Fruit fly (Drosophila melanogaster) whole organism, pupa: Measurements from ENCODE around the gene ApepP.

Source experiments
- CG10348 ChIP-seq: fragments of 200-800 bp; sonication (Bioruptor generic); IDR thresholded peaks from 2 replicates; pipeline ENCODE4 v1.3.6; 2022; ENCODE audit warnings: missing biosample characterization, missing genetic modification characterization
- CG12605 ChIP-seq: fragments of 200-800 bp; sonication (Bioruptor generic); IDR thresholded peaks from 2 replicates; pipeline ENCODE4 v1.3.6; 2022; ENCODE audit warnings: missing biosample characterization, missing genetic modification characterization
- CG13204 ChIP-seq: fragments of 200-800 bp; sonication (Bioruptor generic); optimal IDR thresholded peaks from 2 replicates; lab custom pipeline; 2018; ENCODE audit warnings: missing biosample characterization, mild to moderate bottlenecking, missing genetic modification characterization, moderate library complexity
- CG14655 ChIP-seq: fragments of 200-800 bp; sonication (Bioruptor generic); optimal IDR thresholded peaks from 3 replicates; lab custom pipeline; 2017; ENCODE audit warnings: mild to moderate bottlenecking, missing biosample characterization, missing genetic modification reagents, missing genetic modification characterization
- CG15710 ChIP-seq: fragments of 200-800 bp; sonication (Bioruptor generic); optimal IDR thresholded peaks from 2 replicates; lab custom pipeline; 2018; ENCODE audit warnings: missing biosample characterization, mild to moderate bottlenecking, missing genetic modification characterization, moderate library complexity
- CG17806 ChIP-seq: fragments of 200-800 bp; sonication (Bioruptor generic); optimal IDR thresholded peaks from 2 replicates; lab custom pipeline; 2018; ENCODE audit warnings: missing biosample characterization, mild to moderate bottlenecking, missing genetic modification characterization, moderate library complexity
- CG32121 ChIP-seq: fragments of 200-800 bp; sonication (Bioruptor generic); IDR thresholded peaks from 2 replicates; pipeline ENCODE4 v1.3.6; 2022; ENCODE audit warnings: missing biosample characterization, missing genetic modification characterization
- CG34367 ChIP-seq: fragments of 200-800 bp; sonication (Bioruptor generic); optimal IDR thresholded peaks from 2 replicates; lab custom pipeline; 2018; ENCODE audit warnings: missing biosample characterization, mild to moderate bottlenecking, missing genetic modification characterization
- CG4496 ChIP-seq: fragments of 200-800 bp; sonication (Bioruptor generic); IDR thresholded peaks from 3 replicates; pipeline ENCODE4 v1.3.6; 2022; ENCODE audit warnings: missing biosample characterization, missing genetic modification characterization
- CG8159 ChIP-seq: fragments of 200-800 bp; sonication (Bioruptor generic); optimal IDR thresholded peaks from 3 replicates; lab custom pipeline; 2018; ENCODE audit warnings: missing biosample characterization, mild to moderate bottlenecking, missing genetic modification characterization, moderate library complexity
- CG8301 ChIP-seq: fragments of 200-800 bp; sonication (Bioruptor generic); optimal IDR thresholded peaks from 2 replicates; lab custom pipeline; 2018; ENCODE audit warnings: missing biosample characterization, mild to moderate bottlenecking, missing genetic modification characterization
- CG9948 ChIP-seq: fragments of 200-800 bp; sonication (Bioruptor generic); optimal IDR thresholded peaks from 2 replicates; lab custom pipeline; 2018; ENCODE audit warnings: missing biosample characterization, mild to moderate bottlenecking, missing genetic modification characterization, moderate library complexity
- D1 ChIP-seq: fragments of 200-800 bp; sonication (Bioruptor generic); optimal IDR thresholded peaks from 2 replicates; lab custom pipeline; 2018; ENCODE audit warnings: missing biosample characterization, mild to moderate bottlenecking, missing genetic modification characterization, moderate library complexity
- EcR ChIP-seq: fragments of 200-800 bp; sonication (Bioruptor generic); optimal IDR thresholded peaks from 3 replicates; lab custom pipeline; 2019; ENCODE audit warnings: missing biosample characterization, missing genetic modification characterization, mild to moderate bottlenecking, moderate library complexity, missing genetic modification reagents
- Ets98B ChIP-seq: fragments of 200-800 bp; sonication (Bioruptor generic); IDR thresholded peaks from 2 replicates; pipeline ENCODE4 v1.3.6; 2022; ENCODE audit warnings: missing biosample characterization, missing genetic modification characterization
- Pif1A ChIP-seq: fragments of 200-800 bp; sonication (Bioruptor generic); optimal IDR thresholded peaks from 3 replicates; lab custom pipeline; 2016; ENCODE audit warnings: missing biosample characterization, missing genetic modification characterization
- Pif1B ChIP-seq: fragments of 200-800 bp; sonication (Bioruptor generic); optimal IDR thresholded peaks from 3 replicates; lab custom pipeline; 2016; ENCODE audit warnings: missing biosample characterization, missing genetic modification characterization
- Snoo ChIP-seq: fragments of 200-800 bp; sonication (Bioruptor generic); optimal IDR thresholded peaks from 3 replicates; lab custom pipeline; 2017; ENCODE audit warnings: missing biosample characterization, mild to moderate bottlenecking, missing genetic modification characterization, inconsistent platforms
- fd96Ca ChIP-seq: fragments of 200-800 bp; sonication (Bioruptor generic); IDR thresholded peaks from 3 replicates; pipeline ENCODE4 v1.3.6; 2022; ENCODE audit warnings: missing biosample characterization, missing genetic modification characterization
- gl ChIP-seq: fragments of 200-800 bp; sonication (Bioruptor generic); optimal IDR thresholded peaks from 2 replicates; lab custom pipeline; 2018; ENCODE audit warnings: missing biosample characterization, mild to moderate bottlenecking, missing genetic modification characterization
- rn ChIP-seq: fragments of 200-800 bp; sonication (Bioruptor generic); IDR thresholded peaks from 2 replicates; pipeline ENCODE4 v1.3.6; 2022; ENCODE audit warnings: missing biosample characterization, missing genetic modification characterization

ApepP gene

dm6 chr2L:16882871-16883849, 27.1 kb downstream of the ApepP start:
- TF ChIP-seq CG8159 (tag; lab: Kevin White, UChicago): no peak
- TF ChIP-seq EcR (GFP tag; lab: Kevin White, UChicago): peak; percentile 61
- TF ChIP-seq CG32121: no peak
- TF ChIP-seq D1 (tag; lab: Kevin White, UChicago): no peak
- TF ChIP-seq CG12605: no peak
- TF ChIP-seq rn (GFP tag; lab: Robert Waterston, UW): no peak
- TF ChIP-seq CG34367: no peak

dm6 chr2L:16882372-16882771, 27.8 kb downstream of the ApepP start:
- TF ChIP-seq CG32121 (no peak), Ets98B (GFP tag; lab: Robert Waterston, UW) (no peak), rn (GFP tag; lab: Robert Waterston, UW) (no peak), D1 (tag; lab: Kevin White, UChicago) (no peak), CG9948 (tag; lab: Kevin White, UChicago) (no peak), CG17806 (no peak), Pif1B (GFP tag; lab: Kevin White, UChicago) (no peak), CG13204 (GFP tag; lab: Kevin White, UChicago) (no peak), Snoo (no peak), CG8159 (tag; lab: Kevin White, UChicago) (no peak), EcR (GFP tag; lab: Kevin White, UChicago) (no peak), fd96Ca (no peak; the same call in 2 of the 3 replicates), Pif1A (GFP tag; lab: Kevin White, UChicago) (no peak), CG8301 (tag; lab: Kevin White, UChicago) (no peak), CG15710 (tag; lab: Kevin White, UChicago) (no peak), CG34367 (no peak)
- TF ChIP-seq, all 21 proteins: peak for 0

- TF ChIP-seq CG8159 (tag; lab: Kevin White, UChicago) (no peak), CG17806 (no peak), CG32121 (peak; percentile 41; the same call in 1 of the 2 replicates), CG12605 (peak; percentile 54; the same call in 1 of the 2 replicates), rn (GFP tag; lab: Robert Waterston, UW) (no peak), fd96Ca (peak; percentile 63), EcR (GFP tag; lab: Kevin White, UChicago) (no peak), Pif1A (GFP tag; lab: Kevin White, UChicago) (peak; percentile 2), Ets98B (GFP tag; lab: Robert Waterston, UW) (peak; percentile 70), Pif1B (GFP tag; lab: Kevin White, UChicago) (peak; percentile 24), CG15710 (tag; lab: Kevin White, UChicago) (no peak), CG34367 (no peak), CG13204 (GFP tag; lab: Kevin White, UChicago) (peak; percentile 86), CG4496 (peak; percentile 75), gl (tag; lab: Kevin White, UChicago) (no peak), Snoo (no peak)
Observed at dm6 chr2L:16880930-16881329, 29.3 kb downstream of the ApepP start.

- TF ChIP-seq CG9948 (tag; lab: Kevin White, UChicago) (no peak), CG17806 (no peak), CG12605 (no peak), fd96Ca (no peak), CG34367 (no peak), CG8159 (tag; lab: Kevin White, UChicago) (no peak), CG10348 (GFP tag; lab: Robert Waterston, UW) (no peak), CG32121 (no peak), Pif1B (GFP tag; lab: Kevin White, UChicago) (no peak), CG13204 (GFP tag; lab: Kevin White, UChicago) (no peak), D1 (tag; lab: Kevin White, UChicago) (no peak), CG8301 (tag; lab: Kevin White, UChicago) (no peak), CG15710 (tag; lab: Kevin White, UChicago) (no peak)
Observed at dm6 chr2L:16879288-16879687, 30.9 kb downstream of the ApepP start, which contains the start of the genes CG32832, CG31743 and CG34313. TSS of gene CG32832 (minus strand) at chr2L:16879290. TSS of gene CG31743 (plus strand) at chr2L:16879517. TSS of gene CG34313 (plus strand) at chr2L:16879517.

- TF ChIP-seq CG14655 (GFP tag; lab: Kevin White, UChicago) (no peak), rn (GFP tag; lab: Robert Waterston, UW) (no peak), Snoo (no peak), CG9948 (tag; lab: Kevin White, UChicago) (no peak), EcR (GFP tag; lab: Kevin White, UChicago) (no peak), CG32121 (no peak), CG34367 (no peak), D1 (tag; lab: Kevin White, UChicago) (no peak), CG12605 (no peak), Pif1B (GFP tag; lab: Kevin White, UChicago) (no peak), CG10348 (GFP tag; lab: Robert Waterston, UW) (no peak), CG15710 (tag; lab: Kevin White, UChicago) (no peak), CG4496 (no peak), CG8159 (tag; lab: Kevin White, UChicago) (no peak), CG8301 (tag; lab: Kevin White, UChicago) (no peak), fd96Ca (no peak), Pif1A (GFP tag; lab: Kevin White, UChicago) (no peak), Ets98B (GFP tag; lab: Robert Waterston, UW) (no peak)
Observed at dm6 chr2L:16877678-16878077, 32.5 kb downstream of the ApepP start.
